Worm (Caenorhabditis elegans) whole organism, L3 larva: Measurements from ENCODE around the gene ZK105.13.

ENCODE experiments used
- R02D3.7 ChIP-seq: fragments of 150-350 bp; optimal IDR thresholded peaks from 2 replicates; lab custom pipeline; 2014; ENCODE audit warnings: missing biosample characterization, missing genetic modification characterization
- ZK546.5 ChIP-seq: sonication (generic microtip); optimal IDR thresholded peaks from 2 replicates; lab custom pipeline; 2017; ENCODE audit warnings: missing biosample characterization, missing genetic modification characterization
- aly-2 ChIP-seq: fragments of 150-350 bp; optimal IDR thresholded peaks from 2 replicates; lab custom pipeline; 2014; ENCODE audit warnings: missing biosample characterization, missing genetic modification characterization
- ceh-28 ChIP-seq: fragments of 150-350 bp; optimal IDR thresholded peaks from 2 replicates; lab custom pipeline; 2014; ENCODE audit warnings: missing biosample characterization, missing genetic modification reagents, missing genetic modification characterization
- ceh-9 ChIP-seq: sonication (generic microtip); optimal IDR thresholded peaks from 2 replicates; lab custom pipeline; 2018; ENCODE audit warnings: missing biosample characterization, missing genetic modification characterization
- egl-27 ChIP-seq: sonication (generic microtip); optimal IDR thresholded peaks from 4 replicates; lab custom pipeline; 2017; ENCODE audit warnings: missing biosample characterization, missing genetic modification reagents, missing genetic modification characterization
- egl-5 ChIP-seq: fragments of 150-350 bp; optimal IDR thresholded peaks from 2 replicates; lab custom pipeline; 2017; ENCODE audit warnings: missing biosample characterization, missing genetic modification reagents, missing genetic modification characterization, inconsistent platforms
- elt-1 ChIP-seq: fragments of 150-350 bp; optimal IDR thresholded peaks from 2 replicates; lab custom pipeline; 2014; ENCODE audit warnings: missing biosample characterization, missing genetic modification characterization
- elt-2 ChIP-seq: sonication (generic microtip); optimal IDR thresholded peaks from 2 replicates; lab custom pipeline; 2016; ENCODE audit warnings: missing genetic modification reagents, mild to moderate bottlenecking, missing genetic modification characterization, missing compliant biosample characterization
- elt-3 ChIP-seq, 3 experiments: fragments of 150-350 bp in 1 of 3; sonication (generic microtip) in 2 of 3; optimal IDR thresholded peaks; 2 replicates in 2 of 3; 4 replicates in 1 of 3; lab custom pipeline; 2014 to 2017; ENCODE audit warnings: missing biosample characterization in 3 of 3, missing genetic modification characterization in 3 of 3
- eor-1 ChIP-seq, 2 experiments: fragments of 150-350 bp; optimal IDR thresholded peaks; 2 replicates each; lab custom pipeline; 2014 to 2018; ENCODE audit warnings: missing biosample characterization in 2 of 2, missing genetic modification characterization in 2 of 2
- fkh-10 ChIP-seq: sonication (generic microtip); optimal IDR thresholded peaks from 2 replicates; lab custom pipeline; 2017; ENCODE audit warnings: missing biosample characterization, missing genetic modification reagents, missing genetic modification characterization
- fkh-2 ChIP-seq: fragments of 150-350 bp; optimal IDR thresholded peaks from 2 replicates; lab custom pipeline; 2014; ENCODE audit warnings: missing biosample characterization, missing genetic modification reagents, missing genetic modification characterization
- lin-15B ChIP-seq: fragments of 150-350 bp; optimal IDR thresholded peaks from 2 replicates; lab custom pipeline; 2014; ENCODE audit warnings: missing biosample characterization, missing genetic modification characterization
- lsy-12 ChIP-seq: sonication (generic microtip); optimal IDR thresholded peaks from 2 replicates; lab custom pipeline; 2016; ENCODE audit warnings: mild to moderate bottlenecking, missing genetic modification characterization, missing compliant biosample characterization
- mdl-1 ChIP-seq: fragments of 150-350 bp; optimal IDR thresholded peaks from 2 replicates; lab custom pipeline; 2014; ENCODE audit warnings: missing biosample characterization, missing genetic modification characterization
- nfya-1 ChIP-seq: sonication (generic microtip); optimal IDR thresholded peaks from 2 replicates; lab custom pipeline; 2017; ENCODE audit warnings: missing genetic modification characterization, mild to moderate bottlenecking, missing compliant biosample characterization, antibody characterized with exemption, moderate library complexity; ENCODE audit not compliant: insufficient read depth
- nhr-11 ChIP-seq: fragments of 150-350 bp; optimal IDR thresholded peaks from 2 replicates; lab custom pipeline; 2014; ENCODE audit warnings: missing biosample characterization, missing genetic modification characterization
- nhr-12 ChIP-seq: fragments of 150-350 bp; optimal IDR thresholded peaks from 2 replicates; lab custom pipeline; 2014; ENCODE audit warnings: missing biosample characterization, missing genetic modification characterization
- nhr-23 ChIP-seq: fragments of 150-350 bp; optimal IDR thresholded peaks from 2 replicates; lab custom pipeline; 2014; ENCODE audit warnings: missing biosample characterization, missing genetic modification reagents, missing genetic modification characterization
- nhr-237 ChIP-seq: fragments of 150-350 bp; optimal IDR thresholded peaks from 2 replicates; lab custom pipeline; 2014; ENCODE audit warnings: missing biosample characterization, missing genetic modification characterization
- nhr-25 ChIP-seq: sonication (generic microtip); optimal IDR thresholded peaks from 2 replicates; lab custom pipeline; 2017; ENCODE audit warnings: missing biosample characterization, missing genetic modification characterization
- nhr-28 ChIP-seq: fragments of 150-350 bp; optimal IDR thresholded peaks from 2 replicates; lab custom pipeline; 2014; ENCODE audit warnings: missing biosample characterization, missing genetic modification characterization
- nhr-43 ChIP-seq: sonication (generic microtip); optimal IDR thresholded peaks from 2 replicates; lab custom pipeline; 2016; ENCODE audit warnings: mild to moderate bottlenecking, missing genetic modification characterization, missing compliant biosample characterization; ENCODE audit not compliant: poor library complexity, severe bottlenecking
- pqm-1 ChIP-seq: fragments of 150-350 bp; optimal IDR thresholded peaks from 2 replicates; lab custom pipeline; 2017; ENCODE audit warnings: missing biosample characterization, missing genetic modification characterization, inconsistent platforms
- sea-2 ChIP-seq: fragments of 150-350 bp; sonication (generic microtip); optimal IDR thresholded peaks from 4 replicates; lab custom pipeline; 2014; ENCODE audit warnings: missing biosample characterization, missing genetic modification reagents, missing genetic modification characterization
- skn-1 ChIP-seq: fragments of 150-350 bp; optimal IDR thresholded peaks from 2 replicates; lab custom pipeline; 2014; ENCODE audit warnings: missing biosample characterization, missing genetic modification characterization
- tbx-2 ChIP-seq: sonication (generic microtip); optimal IDR thresholded peaks from 2 replicates; lab custom pipeline; 2016; ENCODE audit warnings: mild to moderate bottlenecking, missing genetic modification characterization, missing compliant biosample characterization
- unc-39 ChIP-seq: sonication (generic microtip); optimal IDR thresholded peaks from 4 replicates; lab custom pipeline; 2017; ENCODE audit warnings: missing biosample characterization, missing genetic modification characterization
- zag-1 ChIP-seq: fragments of 150-350 bp; optimal IDR thresholded peaks from 2 replicates; lab custom pipeline; 2014; ENCODE audit warnings: missing biosample characterization, missing genetic modification characterization
- ztf-11 ChIP-seq: fragments of 150-350 bp; optimal IDR thresholded peaks from 2 replicates; lab custom pipeline; 2014; ENCODE audit warnings: missing biosample characterization, missing genetic modification characterization
- ztf-4 ChIP-seq: fragments of 150-350 bp; optimal IDR thresholded peaks from 2 replicates; lab custom pipeline; 2014; ENCODE audit warnings: missing biosample characterization, missing genetic modification characterization

Gene ZK105.13

DNA sequence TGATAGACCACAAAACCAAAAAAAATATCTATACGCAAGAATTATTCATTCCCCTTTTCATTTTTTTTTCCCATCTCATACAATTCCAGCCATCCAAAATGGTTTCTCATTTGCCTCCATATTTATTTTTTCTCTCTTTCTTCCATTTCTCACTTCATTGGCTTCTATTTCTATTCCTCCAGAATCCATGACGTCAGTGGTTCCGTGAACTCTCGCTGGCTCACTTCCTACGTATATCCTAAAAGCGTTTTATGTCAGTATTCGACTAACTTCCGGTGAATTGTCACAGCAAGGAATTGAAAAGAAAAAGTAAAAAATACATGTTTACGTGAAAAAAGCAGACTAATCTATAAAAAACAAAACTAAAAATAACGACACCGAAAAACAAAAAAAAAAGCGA, 14.0 kb upstream of the ZK105.13 start:
- TF ChIP-seq nfya-1 (tag; lab: Kevin White, UChicago) (peak; percentile 18), ztf-4 (no peak)

DNA sequence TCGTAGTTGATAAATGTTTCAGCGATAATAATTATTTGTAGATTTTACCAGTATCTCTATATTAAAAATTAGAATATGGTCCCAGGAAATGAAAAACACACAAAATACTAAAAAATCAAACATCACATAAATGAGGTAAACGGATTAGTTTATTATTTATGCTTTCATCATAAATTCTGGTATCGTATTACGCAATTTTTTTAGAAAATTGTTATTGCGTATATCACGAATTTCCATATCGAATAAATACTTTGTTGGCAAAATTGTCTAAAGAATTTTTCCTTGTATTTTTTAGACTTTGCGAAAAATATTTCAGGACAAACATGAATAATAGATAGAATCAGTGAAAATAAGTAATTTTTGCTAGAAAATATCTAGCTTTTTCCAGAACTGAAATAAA, 13.2 kb upstream of the ZK105.13 start:
- TF ChIP-seq lsy-12 (tag; lab: Kevin White, UChicago) (no peak), nhr-25 (tag; lab: Kevin White, UChicago) (no peak), nhr-43 (tag; lab: Kevin White, UChicago) (no peak), skn-1 (tag; lab: Kevin White, UChicago) (no peak), nhr-237 (tag; lab: Kevin White, UChicago) (no peak), aly-2 (tag; lab: Kevin White, UChicago) (no peak), nhr-12 (tag; lab: Kevin White, UChicago) (no peak), ZK546.5 (tag; lab: Kevin White, UChicago) (no peak), fkh-2 (no peak), nhr-28 (tag; lab: Kevin White, UChicago) (no peak), ceh-28 (tag; lab: Kevin White, UChicago) (no peak), mdl-1 (no peak), egl-5 (tag; lab: Kevin White, UChicago) (no peak), fkh-10 (GFP tag; lab: Kevin White, UChicago) (no peak), nhr-23 (tag; lab: Kevin White, UChicago) (no peak), elt-1 (tag; lab: Kevin White, UChicago) (no peak), lin-15B (tag; lab: Kevin White, UChicago) (no peak), sea-2 (GFP tag; lab: Kevin White, UChicago) (no peak), zag-1 (no peak), unc-39 (tag; lab: Kevin White, UChicago) (no peak)

DNA sequence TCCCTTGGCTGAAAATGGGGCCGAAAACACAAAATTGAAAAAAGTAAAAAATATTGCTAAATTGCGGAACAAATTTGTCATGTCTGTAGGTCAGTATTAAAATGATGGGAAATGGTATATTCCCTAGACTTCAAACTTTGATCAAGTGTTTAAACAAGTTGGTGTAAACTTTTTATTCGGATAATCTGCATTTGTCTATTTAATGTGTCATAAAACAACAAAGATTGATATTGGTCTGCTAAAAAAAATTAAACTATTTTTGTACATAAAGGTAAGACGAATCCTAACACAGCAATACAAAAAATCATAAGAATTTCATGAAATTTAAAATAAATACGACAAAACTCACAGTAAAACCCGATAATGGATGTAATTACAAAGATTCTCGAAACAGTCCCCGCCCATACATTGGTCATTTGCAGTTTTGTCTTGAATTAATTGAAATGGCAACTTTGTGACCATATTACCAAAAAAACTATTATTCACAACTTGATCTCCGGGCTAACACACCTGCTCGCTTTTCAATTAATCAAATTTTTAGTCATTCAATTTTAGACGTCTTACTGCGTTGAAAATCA, 11.1 kb upstream of the ZK105.13 start, which contains the start of the genes ZK105.6 and ZK105.8:
Gene ZK105.6, minus strand, starts transcription at position 101 of the 578 bp plus-strand sequence.
Gene ZK105.8, plus strand, starts transcription at position 528 of the 578 bp plus-strand sequence.
- TF ChIP-seq elt-1 (tag; lab: Kevin White, UChicago) (no peak), nhr-25 (tag; lab: Kevin White, UChicago) (no peak), ztf-11 (tag; lab: Kevin White, UChicago) (no peak), zag-1 (no peak), lin-15B (tag; lab: Kevin White, UChicago) (no peak), fkh-10 (GFP tag; lab: Kevin White, UChicago) (no peak), nhr-28 (tag; lab: Kevin White, UChicago) (no peak), fkh-2 (no peak), aly-2 (tag; lab: Kevin White, UChicago) (no peak), elt-2 (no peak), R02D3.7 (no peak), nhr-12 (tag; lab: Kevin White, UChicago) (no peak), elt-3 (tag; optimal IDR thresholded peaks at IDR 0.05; lab: Kevin White, UChicago) (no peak), eor-1 (tag; optimal IDR thresholded peaks at IDR 0.05; lab: Kevin White, UChicago) (no peak), nfya-1 (tag; lab: Kevin White, UChicago) (no peak), tbx-2 (tag; lab: Kevin White, UChicago) (no peak), skn-1 (tag; lab: Kevin White, UChicago) (no peak), egl-27 (tag; lab: Kevin White, UChicago) (no peak), nhr-237 (tag; lab: Kevin White, UChicago) (no peak)
- TF ChIP-seq, all 47 proteins: peak for 0

- TF ChIP-seq nhr-11 (tag; lab: Kevin White, UChicago) (no peak), elt-1 (tag; lab: Kevin White, UChicago) (no peak), ceh-9 (tag; lab: Kevin White, UChicago) (no peak), pqm-1 (tag; lab: Kevin White, UChicago) (no peak), ZK546.5 (tag; lab: Kevin White, UChicago) (no peak), nhr-23 (tag; lab: Kevin White, UChicago) (no peak), mdl-1 (no peak), nhr-25 (tag; lab: Kevin White, UChicago) (no peak), elt-3 (tag; optimal IDR thresholded peaks at IDR 0.05; lab: Kevin White, UChicago) (no peak), egl-5 (tag; lab: Kevin White, UChicago) (no peak)
Measured at ce11 chrV:7721945-7722344, 9.0 kb upstream of the ZK105.13 start, which contains the start of gene ZK105.14. TSS of gene ZK105.14 (minus strand) at chrV:7722045.
